Fruit fly (Drosophila melanogaster): ENCODE results near the gene Atg17.
A peak's percentile ranks its signal among the peaks of the same experiment; 100 is the strongest.

Atg17 gene

DNA sequence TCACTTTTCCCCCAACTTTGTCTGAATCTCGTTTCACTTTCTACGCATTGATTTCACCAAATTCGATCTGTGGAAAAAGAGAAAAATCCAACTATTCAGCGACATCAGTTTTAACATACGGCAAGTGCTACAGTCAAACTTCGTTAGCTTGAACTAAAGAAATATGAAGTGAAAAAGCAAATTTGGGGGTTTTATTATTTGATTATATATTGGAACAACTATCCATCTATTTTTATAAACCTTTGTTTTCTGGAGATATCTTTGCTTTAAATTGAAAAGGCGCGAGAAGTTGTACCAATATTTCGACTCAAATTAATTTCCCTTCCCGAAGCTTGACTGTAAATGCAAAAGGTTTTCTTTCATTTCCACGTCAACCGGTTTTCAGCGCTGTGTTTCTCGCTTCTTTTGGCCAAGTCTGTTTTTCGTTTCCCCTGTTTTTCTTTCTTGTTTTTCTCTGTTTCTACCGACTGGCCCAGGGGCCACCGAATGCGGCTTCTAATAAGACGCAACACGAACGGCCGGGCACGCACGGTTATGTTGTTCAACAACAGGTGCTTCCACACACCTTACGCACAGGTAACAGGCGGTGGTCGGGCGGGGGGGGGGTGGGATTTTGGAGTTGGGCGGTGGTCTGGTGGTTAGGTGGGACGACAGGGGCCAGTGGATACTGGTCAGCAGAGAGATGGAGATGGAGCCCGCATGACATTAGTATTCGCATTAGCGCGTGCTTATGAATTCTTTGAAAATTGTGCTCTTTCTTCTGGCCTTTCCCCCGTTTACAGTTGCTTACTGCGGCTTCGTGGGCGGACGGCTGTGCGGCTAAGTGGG, 13.6 kb downstream of the Atg17 start (continued):
- TF ChIP-seq CG10147 (GFP tag; optimal IDR thresholded peaks at IDR 0.05) (no peak), CG31388 (GFP tag; optimal IDR thresholded peaks at IDR 0.05) (no peak), D19B (GFP tag; optimal IDR thresholded peaks at IDR 0.05) (no peak), phol (tag; optimal IDR thresholded peaks at IDR 0.05) (peak; percentile 79), CG5245 (GFP tag; optimal IDR thresholded peaks at IDR 0.05) (peak; percentile 56), prd (optimal IDR thresholded peaks at IDR 0.05) (no peak), prd (GFP tag; IDR thresholded peaks at IDR 0.05) (peak; percentile 50; the same call in 2 of the 3 replicates), CG32532 (GFP tag; IDR thresholded peaks at IDR 0.05) (no peak), fru (optimal IDR thresholded peaks at IDR 0.05) (no peak), Nf-YB (GFP tag; optimal IDR thresholded peaks at IDR 0.05) (peak; percentile 21), Deaf1 (tag; optimal IDR thresholded peaks at IDR 0.05) (no peak), CG7271 (tag; optimal IDR thresholded peaks at IDR 0.05) (no peak), PHDP (tag; optimal IDR thresholded peaks at IDR 0.05) (no peak), seq (GFP tag; IDR thresholded peaks at IDR 0.05) (0 out of 2 replicates have a peak, but pooled peaks have one; percentile 34), bbx (GFP tag; IDR thresholded peaks at IDR 0.05; ENCODE audit: partially characterized antibody) (no peak), CG13424 (tag; optimal IDR thresholded peaks at IDR 0.05) (peak; percentile 73), CG13123 (GFP tag; optimal IDR thresholded peaks at IDR 0.05) (no peak), Hr78 (GFP tag; optimal IDR thresholded peaks at IDR 0.05) (peak in 1 of 2 experiments; percentile 27), Oli (tag; optimal IDR thresholded peaks at IDR 0.05) (peak; percentile 69), CG11504 (tag; optimal IDR thresholded peaks at IDR 0.05) (no peak), disco-r (GFP tag; optimal IDR thresholded peaks at IDR 0.05) (no peak), sens-2 (GFP tag; IDR thresholded peaks at IDR 0.05) (0 out of 2 replicates have a peak, but pooled peaks have one; percentile 7), vfl (GFP tag; optimal IDR thresholded peaks at IDR 0.05) (no peak), Ptx1 (GFP tag; IDR thresholded peaks at IDR 0.05) (peak; percentile 50), kay (GFP tag; optimal IDR thresholded peaks at IDR 0.05) (no peak), her (GFP tag; optimal IDR thresholded peaks at IDR 0.05) (no peak), Oaz (GFP tag; IDR thresholded peaks at IDR 0.05) (no peak), CG7556 (GFP tag; optimal IDR thresholded peaks at IDR 0.05) (peak; percentile 58), CG17359 (tag; optimal IDR thresholded peaks at IDR 0.05) (peak; percentile 77), CG10366 (GFP tag; IDR thresholded peaks at IDR 0.05) (peak; percentile 14; the same call in 1 of the 2 replicates), CG10979 (tag; optimal IDR thresholded peaks at IDR 0.05) (peak; percentile 82), insv (GFP tag; optimal IDR thresholded peaks at IDR 0.05) (peak in 1 of 2 experiments; percentile 72), tna (GFP tag; IDR thresholded peaks at IDR 0.05; ENCODE audit: partially characterized antibody) (no peak), CG14014 (GFP tag; IDR thresholded peaks at IDR 0.05) (no peak), CG5953 (GFP tag; IDR thresholded peaks at IDR 0.05) (peak; percentile 77), fd102C (GFP tag; optimal IDR thresholded peaks at IDR 0.05) (no peak), sisA (GFP tag; IDR thresholded peaks at IDR 0.05) (no peak), Bdp1 (GFP tag; optimal IDR thresholded peaks at IDR 0.05) (no peak), Ssrp (tag; optimal IDR thresholded peaks at IDR 0.05) (peak; percentile 66), stc (GFP tag; IDR thresholded peaks at IDR 0.05) (0 out of 2 replicates have a peak, but pooled peaks have one; percentile 10), CG3281 (GFP tag; optimal IDR thresholded peaks at IDR 0.05) (peak; percentile 3), CG10565 (GFP tag; optimal IDR thresholded peaks at IDR 0.05) (no peak), CG6254 (GFP tag; optimal IDR thresholded peaks at IDR 0.05) (peak; percentile 44), CG10462 (GFP tag; optimal IDR thresholded peaks at IDR 0.05) (no peak), CG12071 (GFP tag; optimal IDR thresholded peaks at IDR 0.05) (no peak), en (GFP tag; optimal IDR thresholded peaks at IDR 0.05) (peak; percentile 1), CG33213 (GFP tag; optimal IDR thresholded peaks at IDR 0.05) (no peak), CG7786 (GFP tag; optimal IDR thresholded peaks at IDR 0.05) (no peak), ac (GFP tag; optimal IDR thresholded peaks at IDR 0.05) (peak; percentile 25)
